Worm (Caenorhabditis elegans): ENCODE measurements around the gene max-1.

max-1 gene

DNA sequence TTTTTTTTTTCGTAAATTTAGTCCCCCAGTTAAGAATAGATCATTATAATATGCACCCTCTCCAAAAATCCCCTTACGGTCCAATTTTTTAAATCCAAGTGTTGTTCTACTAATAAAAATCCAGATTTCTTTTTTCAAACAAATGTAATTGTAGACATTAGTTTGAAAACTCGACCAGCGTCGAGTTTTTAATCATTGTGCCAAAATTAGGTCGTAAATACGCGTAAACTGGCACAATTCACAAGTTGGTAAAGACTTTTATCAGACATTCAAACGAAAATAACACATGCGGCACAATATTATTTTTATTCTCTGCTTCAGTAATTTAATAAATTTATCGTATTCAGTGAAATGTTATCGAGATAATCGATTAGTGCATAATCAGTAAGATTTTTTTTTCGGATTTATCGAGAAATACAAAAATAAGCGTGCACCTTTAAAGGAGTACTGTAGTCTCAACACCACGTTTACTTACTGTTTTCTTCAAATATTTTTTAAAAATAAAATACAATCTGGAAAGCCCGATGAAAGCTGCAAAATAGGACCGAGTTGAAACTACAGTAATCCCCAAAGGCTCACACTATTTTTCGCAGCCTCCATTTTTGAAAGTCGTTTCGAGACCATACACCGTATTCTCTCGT lies 29.8 kb downstream of the max-1 start, which contains the start of gene C34B4.4 (continued):
- TF ChIP-seq blmp-1 (tag; optimal IDR thresholded peaks at IDR 0.05) = no peak
- no peak for TF ChIP-seq zag-1 (tag; optimal IDR thresholded peaks at IDR 0.05)
- TF ChIP-seq isw-1 (GFP tag; IDR thresholded peaks at IDR 0.05) = no peak
- no peak for TF ChIP-seq nhr-237 (tag; optimal IDR thresholded peaks at IDR 0.05)
- no peak for TF ChIP-seq lin-39 (tag; optimal IDR thresholded peaks at IDR 0.05)
- no peak for TF ChIP-seq ets-5 (GFP tag; IDR thresholded peaks at IDR 0.05)
- TF ChIP-seq egl-27 (tag; optimal IDR thresholded peaks at IDR 0.05) = no peak
- TF ChIP-seq aly-2 (tag; optimal IDR thresholded peaks at IDR 0.05) = peak; percentile 54
- TF ChIP-seq tlp-1 (tag; optimal IDR thresholded peaks at IDR 0.05) = no peak
- no peak for TF ChIP-seq fkh-8 (tag; optimal IDR thresholded peaks at IDR 0.05)
- TF ChIP-seq nhr-19 (GFP tag; conservative IDR thresholded peaks at IDR 0.05) = peak; percentile 19; the same call in 1 of the 2 replicates
- TF ChIP-seq tbx-2 (tag; optimal IDR thresholded peaks at IDR 0.05) = no peak
- no peak for TF ChIP-seq lsy-2 (tag; optimal IDR thresholded peaks at IDR 0.05)
- no peak for TF ChIP-seq swsn-7 (tag; optimal IDR thresholded peaks at IDR 0.05)
- no peak for TF ChIP-seq lin-15B (tag; optimal IDR thresholded peaks at IDR 0.05)
- no peak for TF ChIP-seq vab-15 (tag; optimal IDR thresholded peaks at IDR 0.05)
- no peak for TF ChIP-seq mdl-1 (tag; optimal IDR thresholded peaks at IDR 0.05)
- no peak for TF ChIP-seq sox-4 (tag; optimal IDR thresholded peaks at IDR 0.05)
- no peak for TF ChIP-seq ceh-63 (GFP tag; optimal IDR thresholded peaks at IDR 0.05)
- no peak for TF ChIP-seq unc-86 (tag; optimal IDR thresholded peaks at IDR 0.05)
- TF ChIP-seq grh-1 (GFP tag; IDR thresholded peaks at IDR 0.05) = no peak
- TF ChIP-seq lin-13 (GFP tag; optimal IDR thresholded peaks at IDR 0.05) = no peak
- TF ChIP-seq ztf-4 (tag; optimal IDR thresholded peaks at IDR 0.05) = no peak
- no peak for TF ChIP-seq unc-62 (GFP tag; optimal IDR thresholded peaks at IDR 0.05)

DNA sequence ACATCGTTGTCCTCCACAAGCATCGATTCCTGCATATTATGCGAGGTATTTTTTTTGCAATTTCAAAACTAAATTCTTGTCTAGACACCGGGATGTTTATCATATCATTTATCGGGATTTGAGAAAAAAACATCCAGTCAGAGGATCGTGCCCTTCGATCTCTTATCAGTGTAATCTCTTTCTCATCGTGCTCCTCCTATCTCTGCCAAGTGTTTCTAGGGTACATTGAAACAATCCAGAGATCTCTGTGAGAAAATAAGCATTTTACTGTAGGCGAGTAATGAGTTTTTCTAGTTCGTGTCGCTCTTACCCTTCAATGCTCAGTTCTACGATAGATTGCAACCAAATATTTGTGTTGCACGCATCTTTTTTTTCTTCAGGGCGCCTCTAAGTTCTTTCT lies 31.5 kb downstream of the max-1 start:
- no peak for TF ChIP-seq nhr-12 (tag; optimal IDR thresholded peaks at IDR 0.05)
- TF ChIP-seq nhr-76 (tag; optimal IDR thresholded peaks at IDR 0.05) = no peak
- TF ChIP-seq grh-1 (GFP tag; IDR thresholded peaks at IDR 0.05) = no peak
- TF ChIP-seq efl-1 (optimal IDR thresholded peaks at IDR 0.05) = no peak
- TF ChIP-seq efl-1 (GFP tag; optimal IDR thresholded peaks at IDR 0.05 in 1 of 2) = no peak
- TF ChIP-seq snu-23 (GFP tag; optimal IDR thresholded peaks at IDR 0.05) = peak; percentile 7
- peak; percentile 1 for TF ChIP-seq dsc-1 (tag; optimal IDR thresholded peaks at IDR 0.05)
- TF ChIP-seq lin-14 (GFP tag; optimal IDR thresholded peaks at IDR 0.05) = no peak
- no peak for TF ChIP-seq mep-1 (tag; optimal IDR thresholded peaks at IDR 0.05)
- no peak for TF ChIP-seq unc-30 (tag; optimal IDR thresholded peaks at IDR 0.05)
- TF ChIP-seq nhr-85 (tag) = peak; percentile 64
- TF ChIP-seq isw-1 (GFP tag; IDR thresholded peaks at IDR 0.05) = no peak
- no peak for TF ChIP-seq elt-3 (tag; optimal IDR thresholded peaks at IDR 0.05)

ce11 chrV:13085917-13086552 lies 34.0 kb downstream of the max-1 start:
- peak; percentile 73 for TF ChIP-seq nhr-47 (tag; optimal IDR thresholded peaks at IDR 0.05)
- peak; percentile 24 for TF ChIP-seq elt-2 (tag; optimal IDR thresholded peaks at IDR 0.05)
- peak; percentile 51 for TF ChIP-seq C16A3.4 (tag; optimal IDR thresholded peaks at IDR 0.05)
- TF ChIP-seq lin-39 (tag; optimal IDR thresholded peaks at IDR 0.05) = peak; percentile 29
- peak; percentile 71 for TF ChIP-seq unc-130 (tag; optimal IDR thresholded peaks at IDR 0.05)
- TF ChIP-seq nhr-19 (GFP tag; conservative IDR thresholded peaks at IDR 0.05) = peak; percentile 100
- TF ChIP-seq hpl-2 (GFP tag; optimal IDR thresholded peaks at IDR 0.05) = no peak
- TF ChIP-seq tbx-2 (tag; optimal IDR thresholded peaks at IDR 0.05) = peak; percentile 70
- TF ChIP-seq lin-14 (GFP tag; optimal IDR thresholded peaks at IDR 0.05) = peak; percentile 90
- TF ChIP-seq snu-23 (GFP tag; optimal IDR thresholded peaks at IDR 0.05) = peak; percentile 85
- peak; percentile 93 for TF ChIP-seq nhr-71 (tag; optimal IDR thresholded peaks at IDR 0.05)
- TF ChIP-seq ztf-11 (tag; optimal IDR thresholded peaks at IDR 0.05) = peak in 1 of 2 experiments; percentile 46
- peak; percentile 64 for TF ChIP-seq jun-1 (tag; optimal IDR thresholded peaks at IDR 0.05)
- peak; percentile 71 for TF ChIP-seq fkh-8 (tag; optimal IDR thresholded peaks at IDR 0.05)
- TF ChIP-seq fkh-4 (tag; optimal IDR thresholded peaks at IDR 0.05; ENCODE audit: borderline replicate concordance) = peak; percentile 11
- peak in 2 of 3 experiments; percentile 22 to 38 for TF ChIP-seq dpl-1 (GFP tag; optimal IDR thresholded peaks at IDR 0.05)
- TF ChIP-seq ztf-4 (tag; optimal IDR thresholded peaks at IDR 0.05) = peak; percentile 61
- peak; percentile 55 for TF ChIP-seq unc-62 (GFP tag; optimal IDR thresholded peaks at IDR 0.05)
- peak; percentile 90 for TF ChIP-seq nhr-20 (tag; optimal IDR thresholded peaks at IDR 0.05)
- TF ChIP-seq xbp-1 (tag; optimal IDR thresholded peaks at IDR 0.05) = peak; percentile 61
- peak; percentile 50 for TF ChIP-seq mep-1 (tag; optimal IDR thresholded peaks at IDR 0.05)
- TF ChIP-seq ceh-88 (GFP tag; IDR thresholded peaks at IDR 0.05) = 0 out of 2 replicates have a peak, but pooled peaks have one; percentile 29
- peak; percentile 64 for TF ChIP-seq nhr-77 (tag; optimal IDR thresholded peaks at IDR 0.05)
- peak; percentile 85 for TF ChIP-seq nhr-85 (tag)

Data from whole organism, L1 larva.